Worm (Caenorhabditis elegans) whole organism, young adult: ENCODE results near the gene K09H11.9.

Experiments used
- C06A6.2 ChIP-seq: fragments of 200-800 bp; sonication (Bioruptor generic); conservative IDR thresholded peaks from 2 replicates; pipeline ENCODE4 v1.3.6; 2022; ENCODE audit warnings: missing genetic modification characterization, missing compliant biosample characterization
- nfya-2 ChIP-seq: fragments of 200-800 bp; sonication (Bioruptor generic); IDR thresholded peaks from 2 replicates; pipeline ENCODE4 v1.3.6; 2022; ENCODE audit warnings: missing genetic modification reagents, missing genetic modification characterization, missing compliant biosample characterization
- nhr-120 ChIP-seq: fragments of 200-800 bp; sonication (Bioruptor generic); IDR thresholded peaks from 2 replicates; pipeline ENCODE4 v1.3.6; 2022; ENCODE audit warnings: missing genetic modification characterization, missing compliant biosample characterization
- tbx-9 ChIP-seq: sonication (generic microtip); optimal IDR thresholded peaks from 2 replicates; lab custom pipeline; 2016; ENCODE audit warnings: borderline replicate concordance, missing genetic modification characterization, inconsistent platforms, missing compliant biosample characterization

- TF ChIP-seq nhr-120 (GFP tag; lab: Robert Waterston, UW) (no peak), nfya-2 (GFP tag; lab: Robert Waterston, UW) (no peak), C06A6.2 (GFP tag; lab: Robert Waterston, UW) (no peak), tbx-9 (tag; lab: Kevin White, UChicago) (no peak)
These were observed 2.9 kb downstream of the K09H11.9 start for ce11 chrV:5713510-5713909.
